Fruit fly (Drosophila melanogaster) whole organism, prepupa: ENCODE measurements around the gene CG43689.

Experiments
- Blimp-1 ChIP-seq: fragments of 200-800 bp; sonication (Bioruptor generic); optimal IDR thresholded peaks from 3 replicates; lab custom pipeline; 2017; ENCODE audit warnings: missing biosample characterization, missing genetic modification characterization, mild to moderate bottlenecking, moderate library complexity, missing genetic modification reagents
- CG10631 ChIP-seq: fragments of 200-800 bp; sonication (Bioruptor generic); optimal IDR thresholded peaks from 2 replicates; lab custom pipeline; 2016; ENCODE audit warnings: missing biosample characterization, missing genetic modification characterization
- CG10669 ChIP-seq: fragments of 200-800 bp; sonication (Bioruptor generic); optimal IDR thresholded peaks from 3 replicates; lab custom pipeline; 2018; ENCODE audit warnings: missing biosample characterization, mild to moderate bottlenecking, missing genetic modification characterization, moderate library complexity
- CG11294 ChIP-seq: fragments of 200-800 bp; sonication (Bioruptor generic); IDR thresholded peaks from 2 replicates; pipeline ENCODE4 v1.3.6; 2022; ENCODE audit warnings: missing biosample characterization, missing genetic modification characterization
- CG11762 ChIP-seq: fragments of 200-800 bp; sonication (Bioruptor generic); optimal IDR thresholded peaks from 3 replicates; lab custom pipeline; 2016; ENCODE audit warnings: missing biosample characterization, missing genetic modification characterization; ENCODE audit not compliant: insufficient read depth
- CG15336 ChIP-seq: fragments of 200-800 bp; sonication (Bioruptor generic); IDR thresholded peaks from 2 replicates; pipeline ENCODE4 v1.3.6; 2022; ENCODE audit warnings: missing biosample characterization, missing genetic modification characterization
- CG16779 ChIP-seq: fragments of 200-800 bp; sonication (Bioruptor generic); optimal IDR thresholded peaks from 3 replicates; lab custom pipeline; 2017; ENCODE audit warnings: missing biosample characterization, mild to moderate bottlenecking, missing genetic modification characterization
- CG3032 ChIP-seq: fragments of 200-800 bp; optimal IDR thresholded peaks from 2 replicates; lab custom pipeline; 2019; ENCODE audit warnings: missing biosample characterization, mild to moderate bottlenecking, missing genetic modification characterization, moderate library complexity
- CG31627 ChIP-seq: fragments of 200-800 bp; sonication (Bioruptor generic); optimal IDR thresholded peaks from 3 replicates; lab custom pipeline; 2016; ENCODE audit warnings: missing biosample characterization, missing genetic modification characterization
- CG32006 ChIP-seq: fragments of 200-800 bp; sonication (Bioruptor generic); optimal IDR thresholded peaks from 3 replicates; lab custom pipeline; 2017; ENCODE audit warnings: missing biosample characterization, mild to moderate bottlenecking, missing genetic modification characterization
- CG34406 ChIP-seq: fragments of 200-800 bp; sonication (Bioruptor generic); optimal IDR thresholded peaks from 3 replicates; lab custom pipeline; 2016; ENCODE audit warnings: missing biosample characterization, missing genetic modification characterization
- CG3919 ChIP-seq: fragments of 200-800 bp; sonication (Bioruptor generic); optimal IDR thresholded peaks from 3 replicates; lab custom pipeline; 2016; ENCODE audit warnings: missing biosample characterization, missing genetic modification characterization
- CG6163 ChIP-seq: fragments of 200-800 bp; sonication (Bioruptor generic); IDR thresholded peaks from 3 replicates; pipeline ENCODE4 v1.3.6; 2022; ENCODE audit warnings: missing biosample characterization, missing genetic modification characterization
- CG6276 ChIP-seq: fragments of 200-800 bp; sonication (Bioruptor generic); optimal IDR thresholded peaks from 2 replicates; lab custom pipeline; 2017; ENCODE audit warnings: missing biosample characterization, mild to moderate bottlenecking, missing genetic modification characterization
- CG6808 ChIP-seq: fragments of 200-800 bp; sonication (Bioruptor generic); optimal IDR thresholded peaks from 3 replicates; lab custom pipeline; 2017; ENCODE audit warnings: missing biosample characterization, missing genetic modification characterization, mild to moderate bottlenecking, moderate library complexity, missing genetic modification reagents
- CG6854 ChIP-seq: fragments of 200-800 bp; sonication (Bioruptor generic); optimal IDR thresholded peaks from 2 replicates; lab custom pipeline; 2017; ENCODE audit warnings: missing biosample characterization, mild to moderate bottlenecking, missing genetic modification characterization
- CG7368 ChIP-seq: fragments of 200-800 bp; sonication (Bioruptor generic); optimal IDR thresholded peaks from 3 replicates; lab custom pipeline; 2016; ENCODE audit warnings: missing biosample characterization, missing genetic modification characterization
- CG8119 ChIP-seq: fragments of 200-800 bp; sonication (Bioruptor generic); IDR thresholded peaks from 3 replicates; pipeline ENCODE4 v1.3.6; 2022; ENCODE audit warnings: missing biosample characterization, missing genetic modification characterization
- CG8319 ChIP-seq: fragments of 200-800 bp; sonication (Bioruptor generic); optimal IDR thresholded peaks from 3 replicates; lab custom pipeline; 2016; ENCODE audit warnings: missing biosample characterization, missing genetic modification characterization
- CG8632 ChIP-seq: fragments of 200-800 bp; sonication (Bioruptor generic); optimal IDR thresholded peaks from 3 replicates; lab custom pipeline; 2016; ENCODE audit warnings: missing biosample characterization, missing genetic modification characterization
- CG9139 ChIP-seq: fragments of 200-800 bp; sonication (Bioruptor generic); optimal IDR thresholded peaks from 3 replicates; lab custom pipeline; 2017; ENCODE audit warnings: missing biosample characterization, mild to moderate bottlenecking, missing genetic modification characterization
- Eip75B ChIP-seq: fragments of 200-800 bp; sonication (Bioruptor generic); optimal IDR thresholded peaks from 3 replicates; lab custom pipeline; 2016; ENCODE audit warnings: missing biosample characterization, missing genetic modification characterization
- Eip93F ChIP-seq: fragments of 200-800 bp; sonication (Bioruptor generic); optimal IDR thresholded peaks from 2 replicates; lab custom pipeline; 2016; ENCODE audit warnings: missing biosample characterization, mild to moderate bottlenecking, missing genetic modification characterization
- Ets21C ChIP-seq: fragments of 200-800 bp; sonication (Bioruptor generic); optimal IDR thresholded peaks from 3 replicates; lab custom pipeline; 2016; ENCODE audit warnings: missing biosample characterization, missing genetic modification characterization
- Ets96B ChIP-seq: fragments of 200-800 bp; optimal IDR thresholded peaks from 2 replicates; lab custom pipeline; 2019; ENCODE audit warnings: missing biosample characterization, mild to moderate bottlenecking, missing genetic modification characterization, moderate library complexity
- Gug ChIP-seq: fragments of 200-800 bp; sonication (Bioruptor generic); IDR thresholded peaks from 2 replicates; pipeline ENCODE4 v1.3.6; 2022; ENCODE audit warnings: missing biosample characterization, missing genetic modification characterization
- Hr38 ChIP-seq: sonication (Bioruptor generic); optimal IDR thresholded peaks from 2 replicates; lab custom pipeline; 2016; ENCODE audit warnings: missing biosample characterization, missing genetic modification characterization
- Hr39 ChIP-seq: fragments of 200-800 bp; sonication (Bioruptor generic); optimal IDR thresholded peaks from 2 replicates; lab custom pipeline; 2016; ENCODE audit warnings: missing biosample characterization, missing genetic modification characterization
- Hr4 ChIP-seq: fragments of 200-800 bp; sonication (Bioruptor generic); optimal IDR thresholded peaks from 3 replicates; lab custom pipeline; 2016; ENCODE audit warnings: missing biosample characterization, missing genetic modification characterization
- OdsH ChIP-seq: fragments of 200-800 bp; sonication (Bioruptor generic); optimal IDR thresholded peaks from 3 replicates; lab custom pipeline; 2016; ENCODE audit warnings: missing biosample characterization, missing genetic modification characterization
- Smox ChIP-seq: fragments of 200-800 bp; sonication (Bioruptor generic); optimal IDR thresholded peaks from 3 replicates; lab custom pipeline; 2016; ENCODE audit warnings: missing biosample characterization, missing genetic modification characterization
- Sox102F ChIP-seq: fragments of 200-800 bp; sonication (Bioruptor generic); optimal IDR thresholded peaks from 2 replicates; lab custom pipeline; 2016; ENCODE audit warnings: missing biosample characterization, mild to moderate bottlenecking, missing genetic modification characterization
- Sox15 ChIP-seq: fragments of 200-800 bp; sonication (Bioruptor generic); optimal IDR thresholded peaks from 3 replicates; lab custom pipeline; 2016; ENCODE audit warnings: missing biosample characterization, missing genetic modification characterization
- achi ChIP-seq: fragments of 200-800 bp; sonication (Bioruptor generic); optimal IDR thresholded peaks from 3 replicates; lab custom pipeline; 2016; ENCODE audit warnings: missing biosample characterization, missing genetic modification characterization
- cyc ChIP-seq: fragments of 200-800 bp; sonication (Bioruptor generic); optimal IDR thresholded peaks from 3 replicates; lab custom pipeline; 2016; ENCODE audit warnings: missing biosample characterization, missing genetic modification characterization
- dac ChIP-seq: fragments of 200-800 bp; sonication (Bioruptor generic); optimal IDR thresholded peaks from 2 replicates; lab custom pipeline; 2017; ENCODE audit warnings: missing biosample characterization, mild to moderate bottlenecking, missing genetic modification characterization
- dsx ChIP-seq: fragments of 200-800 bp; optimal IDR thresholded peaks from 3 replicates; lab custom pipeline; 2019; ENCODE audit warnings: missing biosample characterization, mild to moderate bottlenecking, missing genetic modification characterization, moderate library complexity; ENCODE audit not compliant: poor library complexity, severe bottlenecking
- eg ChIP-seq: fragments of 200-800 bp; sonication (Bioruptor generic); IDR thresholded peaks from 3 replicates; pipeline ENCODE4 v1.3.6; 2022; ENCODE audit warnings: missing biosample characterization, missing genetic modification characterization
- esn ChIP-seq: fragments of 200-800 bp; sonication (Bioruptor generic); optimal IDR thresholded peaks from 2 replicates; lab custom pipeline; 2016; ENCODE audit warnings: missing biosample characterization, mild to moderate bottlenecking, missing genetic modification characterization, moderate library complexity
- fd85E ChIP-seq: fragments of 200-800 bp; sonication (Bioruptor generic); optimal IDR thresholded peaks from 3 replicates; lab custom pipeline; 2016; ENCODE audit warnings: missing biosample characterization, missing genetic modification characterization
- fkh ChIP-seq: fragments of 200-800 bp; sonication (Bioruptor generic); optimal IDR thresholded peaks from 3 replicates; lab custom pipeline; 2017; ENCODE audit warnings: missing biosample characterization, mild to moderate bottlenecking, missing genetic modification characterization, moderate library complexity
- lz ChIP-seq: fragments of 200-800 bp; sonication (Bioruptor generic); optimal IDR thresholded peaks from 3 replicates; lab custom pipeline; 2016; ENCODE audit warnings: missing biosample characterization, missing genetic modification characterization
- net ChIP-seq: fragments of 200-800 bp; sonication (Bioruptor generic); optimal IDR thresholded peaks from 3 replicates; lab custom pipeline; 2016; ENCODE audit warnings: missing biosample characterization, missing genetic modification characterization
- salr ChIP-seq, 2 experiments: fragments of 200-800 bp; sonication (Bioruptor generic); optimal IDR thresholded peaks; 3 replicates each; lab custom pipeline; 2016 to 2018; ENCODE audit warnings: missing biosample characterization in 2 of 2, missing genetic modification characterization in 2 of 2, mild to moderate bottlenecking in 1 of 2
- ss ChIP-seq, 2 experiments: fragments of 200-800 bp; sonication (Bioruptor generic); optimal IDR thresholded peaks; 2 replicates in 1 of 2; 3 replicates in 1 of 2; lab custom pipeline; 2017 to 2018; ENCODE audit warnings: mild to moderate bottlenecking in 2 of 2, missing biosample characterization in 2 of 2, missing genetic modification characterization in 2 of 2, moderate library complexity in 1 of 2
- svp ChIP-seq: fragments of 200-800 bp; sonication (Bioruptor generic); peaks from one replicate; lab custom pipeline; 2016; ENCODE audit warnings: missing biosample characterization, missing genetic modification characterization

Gene CG43689

DNA sequence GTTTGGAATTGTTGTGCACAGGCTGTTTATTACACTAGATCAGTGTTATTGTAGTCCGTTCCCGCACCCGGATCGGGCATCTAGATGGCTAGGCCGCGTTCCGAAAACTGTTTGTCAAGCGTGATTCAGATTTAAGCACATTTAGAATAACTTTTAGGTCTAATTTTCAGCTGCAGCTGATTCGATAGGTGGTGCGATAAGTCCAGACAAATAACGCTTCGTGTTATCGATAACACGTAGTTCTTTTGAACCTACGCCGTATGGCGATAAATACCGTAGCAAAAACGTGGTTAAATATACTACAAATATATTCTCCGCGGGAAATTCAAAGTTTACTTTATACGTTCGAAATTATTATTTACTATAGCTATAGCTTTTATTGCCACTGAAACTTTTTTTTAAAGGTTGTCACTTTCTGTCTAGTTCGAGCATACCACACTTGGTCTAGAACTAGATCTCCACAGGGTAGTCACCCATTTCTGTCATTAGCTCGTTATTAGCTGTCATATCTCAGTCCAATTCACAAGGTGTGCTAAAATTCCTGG lies 25.4 kb downstream of the CG43689 start, which contains the start of the genes Cmtr1 and CG15375:
Cmtr1 (minus strand) TSS at position 208 of the 545 bp plus-strand sequence.
CG15375 (plus strand) TSS at position 495 of the 545 bp plus-strand sequence.
- TF ChIP-seq CG10669 (GFP tag; lab: Kevin White, UChicago) = no peak

dm6 chrX:4104132-4104531 lies 28.6 kb downstream of the CG43689 start, which contains the start of the genes Xpac and brn:
Gene Xpac (minus strand): TSS chrX:4104197.
Gene brn (plus strand): TSS chrX:4104342.
- TF ChIP-seq fkh (GFP tag; lab: Kevin White, UChicago) = peak; percentile 96
- no peak for TF ChIP-seq CG11294 (GFP tag; lab: Robert Waterston, UW)
- peak; percentile 57 for TF ChIP-seq CG6808

DNA sequence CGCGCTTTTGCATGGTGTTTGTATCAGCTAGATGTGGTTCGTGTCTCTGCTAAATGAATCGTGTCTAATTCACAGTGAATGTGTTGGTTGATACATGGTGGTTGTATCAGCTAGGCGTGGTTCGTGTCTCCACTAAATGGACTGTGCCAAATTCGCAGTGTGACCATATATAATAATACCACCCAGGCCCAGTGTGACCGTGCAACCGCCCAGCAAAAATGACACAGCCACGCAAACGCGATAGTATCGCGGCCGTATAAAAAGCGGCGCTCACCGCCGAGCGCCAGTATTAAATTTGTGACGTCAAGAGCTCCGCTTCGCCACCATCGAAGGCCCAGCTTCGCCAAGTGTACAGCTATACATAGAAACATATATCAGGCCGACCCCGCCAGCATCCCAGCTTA lies 30.3 kb downstream of the CG43689 start, which contains the start of gene cib:
cib (plus strand) TSS at position 284 of the 404 bp plus-strand sequence.
- no peak for TF ChIP-seq Sox15
- no peak for TF ChIP-seq CG10669 (GFP tag; lab: Kevin White, UChicago)
- TF ChIP-seq CG32006 (GFP tag; lab: Kevin White, UChicago) = no peak
- TF ChIP-seq CG34406 = no peak
- TF ChIP-seq CG31627 (GFP tag; lab: Kevin White, UChicago) = no peak
- no peak for TF ChIP-seq svp
- peak; percentile 41 for TF ChIP-seq Eip75B (GFP tag; lab: Kevin White, UChicago)
- no peak for TF ChIP-seq fkh (GFP tag; lab: Kevin White, UChicago)
- TF ChIP-seq CG15336 = no peak; the same call in 1 of the 2 replicates
- no peak for TF ChIP-seq ss (GFP tag; optimal IDR thresholded peaks at IDR 0.05; lab: Kevin White, UChicago)
- TF ChIP-seq Sox102F = no peak
- TF ChIP-seq dsx (GFP tag; lab: Kevin White, UChicago) = peak; percentile 52
- TF ChIP-seq CG10631 (GFP tag; lab: Kevin White, UChicago) = no peak
- TF ChIP-seq Hr39 (GFP tag; lab: Kevin White, UChicago) = no peak
- peak; percentile 40; the same call in 2 of the 3 replicates for TF ChIP-seq eg (GFP tag; lab: Robert Waterston, UW)
- no peak for TF ChIP-seq CG11294 (GFP tag; lab: Robert Waterston, UW)
- peak; percentile 10 for TF ChIP-seq CG3032 (tag; lab: Kevin White, UChicago)
- TF ChIP-seq CG6163 (GFP tag; lab: Robert Waterston, UW) = peak; percentile 45; the same call in 2 of the 3 replicates
- no peak for TF ChIP-seq Gug (GFP tag; lab: Robert Waterston, UW)
- TF ChIP-seq CG16779 (tag; lab: Kevin White, UChicago) = no peak
- TF ChIP-seq CG9139 (GFP tag; lab: Kevin White, UChicago) = no peak
- TF ChIP-seq net (GFP tag; lab: Kevin White, UChicago) = peak; percentile 0
- peak; percentile 63 for TF ChIP-seq esn (GFP tag; lab: Kevin White, UChicago)
- TF ChIP-seq fd85E = no peak
- no peak for TF ChIP-seq CG7368 (GFP tag; lab: Kevin White, UChicago)
- TF ChIP-seq CG6276 (GFP tag; lab: Kevin White, UChicago) = no peak
- no peak for TF ChIP-seq CG6808
- no peak for TF ChIP-seq cyc (GFP tag; lab: Kevin White, UChicago)
- no peak for TF ChIP-seq Ets96B (tag; lab: Kevin White, UChicago)
- TF ChIP-seq achi (GFP tag; lab: Kevin White, UChicago) = no peak
- TF ChIP-seq Hr38 (GFP tag; lab: Kevin White, UChicago) = no peak
- TF ChIP-seq Ets21C = no peak
- no peak for TF ChIP-seq CG8632 (GFP tag; lab: Kevin White, UChicago)
- TF ChIP-seq Eip93F (GFP tag; lab: Kevin White, UChicago) = no peak
- TF ChIP-seq CG11762 (GFP tag; lab: Kevin White, UChicago) = no peak
- TF ChIP-seq lz (GFP tag; lab: Kevin White, UChicago) = no peak
- TF ChIP-seq salr (GFP tag; optimal IDR thresholded peaks at IDR 0.05; lab: Kevin White, UChicago) = no peak
- no peak for TF ChIP-seq CG8119
- TF ChIP-seq CG3919 (GFP tag; lab: Kevin White, UChicago) = peak; percentile 58
- no peak for TF ChIP-seq OdsH (GFP tag; lab: Kevin White, UChicago)
- no peak for TF ChIP-seq CG8319 (GFP tag; lab: Kevin White, UChicago)
- TF ChIP-seq Blimp-1 (GFP tag; lab: Kevin White, UChicago) = no peak
- TF ChIP-seq Smox (GFP tag; lab: Kevin White, UChicago) = peak; percentile 8
- no peak for TF ChIP-seq Hr4
- peak; percentile 85 for TF ChIP-seq CG6854 (GFP tag; lab: Kevin White, UChicago)
- TF ChIP-seq dac (GFP tag; lab: Kevin White, UChicago) = no peak
